Worm (Caenorhabditis elegans): ENCODE data around the gene C36B7.2.

C36B7.2 gene

ce11 chrX:7085912-7086311, 20.3 kb upstream of the C36B7.2 start, which contains the start of gene C36B7.4:
Gene C36B7.4 (minus strand): TSS chrX:7086012.
- TF ChIP-seq dmd-4 (tag; optimal IDR thresholded peaks at IDR 0.05): no peak
- no peak for TF ChIP-seq crh-2 (tag; optimal IDR thresholded peaks at IDR 0.05)
- no peak for TF ChIP-seq zag-1 (tag; optimal IDR thresholded peaks at IDR 0.05)
- no peak for TF ChIP-seq lsy-2 (tag; optimal IDR thresholded peaks at IDR 0.05)
- no peak for TF ChIP-seq nhr-77 (tag; optimal IDR thresholded peaks at IDR 0.05)
- no peak for TF ChIP-seq unc-39 (tag; optimal IDR thresholded peaks at IDR 0.05)
- no peak for TF ChIP-seq ceh-16 (tag; optimal IDR thresholded peaks at IDR 0.05)
- TF ChIP-seq F13H6.1 (tag; optimal IDR thresholded peaks at IDR 0.05): no peak
- TF ChIP-seq gmeb-1 (tag; optimal IDR thresholded peaks at IDR 0.05): no peak
- TF ChIP-seq elt-3 (tag; optimal IDR thresholded peaks at IDR 0.05): no peak
- no peak for TF ChIP-seq mbf-1 (tag; optimal IDR thresholded peaks at IDR 0.05)
- TF ChIP-seq snpc-4 (tag; optimal IDR thresholded peaks at IDR 0.05): no peak
- TF ChIP-seq nhr-25 (tag; optimal IDR thresholded peaks at IDR 0.05): no peak
- TF ChIP-seq blmp-1 (tag; optimal IDR thresholded peaks at IDR 0.05; ENCODE audit: insufficient read depth): no peak
- TF ChIP-seq unc-62 (GFP tag; optimal IDR thresholded peaks at IDR 0.05): no peak
- no peak for TF ChIP-seq ceh-82 (tag; optimal IDR thresholded peaks at IDR 0.05)

ce11 chrX:7096349-7096748, 9.9 kb upstream of the C36B7.2 start, which contains the start of gene C36B7.5:
Gene C36B7.5 (minus strand): TSS chrX:7096449.
- no peak for TF ChIP-seq nhr-77 (tag; optimal IDR thresholded peaks at IDR 0.05)

DNA sequence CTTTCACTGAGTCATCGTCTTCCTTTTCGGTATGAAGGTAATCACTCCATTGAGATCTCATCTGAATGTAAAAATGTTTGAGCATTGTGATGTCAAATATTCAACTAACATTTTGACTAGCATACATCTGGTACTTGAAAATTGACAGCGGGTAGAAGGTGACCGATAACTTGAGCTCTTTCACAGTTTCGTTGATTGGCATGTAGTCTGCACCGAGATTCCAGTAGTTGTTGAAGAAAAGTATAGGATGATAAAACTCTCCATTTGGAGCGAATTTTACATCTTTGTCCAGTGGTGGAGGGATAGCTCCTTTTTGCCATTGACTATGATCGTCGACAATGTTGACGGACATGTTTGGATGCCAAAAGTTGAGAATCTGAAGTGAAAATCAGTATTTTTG, 7.2 kb upstream of the C36B7.2 start:
- TF ChIP-seq ztf-4 (tag; optimal IDR thresholded peaks at IDR 0.05) (no peak), nhr-12 (tag; optimal IDR thresholded peaks at IDR 0.05) (no peak), R02D3.7 (tag; optimal IDR thresholded peaks at IDR 0.05) (no peak), nhr-23 (tag; optimal IDR thresholded peaks at IDR 0.05) (no peak), C34F6.9 (tag; optimal IDR thresholded peaks at IDR 0.05) (no peak), ZK546.5 (tag; optimal IDR thresholded peaks at IDR 0.05) (no peak), nhr-25 (tag; optimal IDR thresholded peaks at IDR 0.05) (no peak), lin-11 (tag; optimal IDR thresholded peaks at IDR 0.05) (no peak), ceh-16 (tag; optimal IDR thresholded peaks at IDR 0.05) (no peak), ztf-1 (GFP tag; conservative IDR thresholded peaks at IDR 0.05) (no peak), blmp-1 (tag; optimal IDR thresholded peaks at IDR 0.05; ENCODE audit: insufficient read depth) (no peak), lin-39 (tag; optimal IDR thresholded peaks at IDR 0.05) (no peak), unc-39 (tag; optimal IDR thresholded peaks at IDR 0.05) (no peak)

DNA sequence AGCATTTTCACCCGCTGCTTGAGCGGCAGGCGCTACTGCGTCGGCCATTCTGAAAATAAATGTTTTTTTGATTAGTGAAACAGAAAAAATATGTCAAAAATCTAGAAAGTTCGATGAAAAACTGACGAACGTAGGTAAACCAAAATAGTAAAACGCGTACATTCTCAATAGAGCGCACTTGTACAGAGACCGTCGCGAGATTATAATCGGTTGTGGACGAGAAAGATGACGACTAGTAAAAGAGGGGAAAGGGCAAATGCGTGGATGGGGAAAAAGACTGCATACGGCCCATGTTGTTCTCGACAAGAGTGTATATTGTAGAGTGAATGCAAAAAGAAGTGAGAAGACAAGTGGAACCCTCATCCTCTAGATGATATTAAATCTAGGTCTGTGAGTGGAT, 5.9 kb upstream of the C36B7.2 start, which contains the start of gene C36B7.6:
Gene C36B7.6, minus strand, starts transcription at position 49 of the 400 bp plus-strand sequence.
- peak; percentile 53 for TF ChIP-seq nhr-129 (tag; optimal IDR thresholded peaks at IDR 0.05)
- no peak for TF ChIP-seq elt-1 (tag; optimal IDR thresholded peaks at IDR 0.05)
- TF ChIP-seq lin-11 (tag; optimal IDR thresholded peaks at IDR 0.05): no peak
- TF ChIP-seq skn-1 (tag; optimal IDR thresholded peaks at IDR 0.05): no peak
- peak; percentile 54 for TF ChIP-seq C34F6.9 (tag; optimal IDR thresholded peaks at IDR 0.05)
- TF ChIP-seq unc-55 (GFP tag; optimal IDR thresholded peaks at IDR 0.05): peak; percentile 37
- TF ChIP-seq unc-39 (tag; optimal IDR thresholded peaks at IDR 0.05): no peak
- no peak for TF ChIP-seq sem-4 (tag; optimal IDR thresholded peaks at IDR 0.05)
- TF ChIP-seq sma-3 (GFP tag; optimal IDR thresholded peaks at IDR 0.05): peak; percentile 3
- TF ChIP-seq crh-2 (tag; optimal IDR thresholded peaks at IDR 0.05): peak; percentile 30
- TF ChIP-seq ceh-82 (tag; optimal IDR thresholded peaks at IDR 0.05): no peak
- TF ChIP-seq sma-9 (GFP tag; optimal IDR thresholded peaks at IDR 0.05): no peak
- TF ChIP-seq sma-9 (tag; optimal IDR thresholded peaks at IDR 0.05): no peak
- TF ChIP-seq ama-1 (optimal IDR thresholded peaks at IDR 0.05): no peak
- TF ChIP-seq mdl-1 (tag; optimal IDR thresholded peaks at IDR 0.05): no peak
- no peak for TF ChIP-seq ZK546.5 (tag; optimal IDR thresholded peaks at IDR 0.05)
- no peak for TF ChIP-seq gmeb-1 (tag; optimal IDR thresholded peaks at IDR 0.05)
- TF ChIP-seq fos-1 (tag; optimal IDR thresholded peaks at IDR 0.05): peak; percentile 43

- TF ChIP-seq sma-9 (GFP tag; optimal IDR thresholded peaks at IDR 0.05): no peak
- TF ChIP-seq sma-9 (tag; optimal IDR thresholded peaks at IDR 0.05): no peak
- no peak for TF ChIP-seq ztf-1 (GFP tag; conservative IDR thresholded peaks at IDR 0.05)
- no peak for TF ChIP-seq egl-27 (tag; optimal IDR thresholded peaks at IDR 0.05)
- TF ChIP-seq sem-4 (tag; optimal IDR thresholded peaks at IDR 0.05): no peak
- TF ChIP-seq fos-1 (tag; optimal IDR thresholded peaks at IDR 0.05): no peak
- TF ChIP-seq lin-11 (tag; optimal IDR thresholded peaks at IDR 0.05): no peak
Measured at ce11 chrX:7101477-7101876, 4.7 kb upstream of the C36B7.2 start, which contains the start of gene C36B7.3. Gene C36B7.3 (plus strand): TSS chrX:7101777.
